Worm (Caenorhabditis elegans): Measurements from ENCODE around the gene F44E7.3.

DNA sequence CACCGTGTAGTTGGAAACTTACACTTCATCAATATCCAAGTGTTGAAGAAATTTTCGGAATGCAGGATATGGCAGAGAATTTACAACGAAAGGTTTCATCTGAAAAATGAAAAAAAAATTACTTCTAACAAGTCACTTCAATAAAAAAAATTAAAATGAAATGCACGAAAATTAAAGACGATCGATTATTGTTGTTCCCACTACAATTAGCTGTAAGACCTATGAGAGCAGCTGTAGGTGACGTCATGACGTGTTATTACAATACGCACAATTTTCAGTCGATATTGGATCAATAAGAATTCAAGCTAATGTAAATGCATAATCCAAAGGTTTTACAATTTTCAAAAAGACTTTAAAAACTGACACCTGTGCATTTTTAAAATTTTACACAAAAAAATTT is 11.6 kb upstream of the F44E7.3 start, which contains the start of gene C53A3.1:
- no peak for TF ChIP-seq mep-1 (tag; optimal IDR thresholded peaks at IDR 0.05)
- no peak for TF ChIP-seq ceh-28 (tag; optimal IDR thresholded peaks at IDR 0.05)
- TF ChIP-seq nhr-76 (tag; optimal IDR thresholded peaks at IDR 0.05), result no peak
- no peak for TF ChIP-seq unc-62 (GFP tag; optimal IDR thresholded peaks at IDR 0.05 in 1 of 2)
- TF ChIP-seq unc-62 (tag; optimal IDR thresholded peaks at IDR 0.05), result no peak
- no peak for TF ChIP-seq pqm-1 (tag; optimal IDR thresholded peaks at IDR 0.05)
- no peak for TF ChIP-seq unc-130 (GFP tag; optimal IDR thresholded peaks at IDR 0.05)
- TF ChIP-seq nhr-77 (tag; optimal IDR thresholded peaks at IDR 0.05), result no peak
- TF ChIP-seq aha-1 (tag), result no peak
- TF ChIP-seq F37D6.2 (tag; optimal IDR thresholded peaks at IDR 0.05), result no peak
- TF ChIP-seq ZK546.5 (tag; optimal IDR thresholded peaks at IDR 0.05), result no peak
- no peak for TF ChIP-seq aly-2 (tag; optimal IDR thresholded peaks at IDR 0.05)
- no peak for TF ChIP-seq saeg-2 (GFP tag; IDR thresholded peaks at IDR 0.05)

Measured in whole organism, L4 larva.